Worm (Caenorhabditis elegans): ENCODE results near the gene Y16B4A.2.

- TF ChIP-seq dao-5 (tag; optimal IDR thresholded peaks at IDR 0.05) (no peak), W03F9.2 (tag; optimal IDR thresholded peaks at IDR 0.05) (no peak), him-1 (tag; optimal IDR thresholded peaks at IDR 0.05) (no peak)
Observed at ce11 chrX:14760166-14760565, 11.5 kb downstream of the Y16B4A.2 start.

Measured in whole organism, L4/young adult.